Fruit fly (Drosophila melanogaster) whole organism, prepupa: ENCODE data around the gene MED4.

Source experiments
- Blimp-1 ChIP-seq: fragments of 200-800 bp; sonication (Bioruptor generic); optimal IDR thresholded peaks from 3 replicates; lab custom pipeline; 2017; ENCODE audit warnings: missing biosample characterization, missing genetic modification characterization, mild to moderate bottlenecking, moderate library complexity, missing genetic modification reagents
- CG10631 ChIP-seq: fragments of 200-800 bp; sonication (Bioruptor generic); optimal IDR thresholded peaks from 2 replicates; lab custom pipeline; 2016; ENCODE audit warnings: missing biosample characterization, missing genetic modification characterization
- CG10669 ChIP-seq: fragments of 200-800 bp; sonication (Bioruptor generic); optimal IDR thresholded peaks from 3 replicates; lab custom pipeline; 2018; ENCODE audit warnings: missing biosample characterization, mild to moderate bottlenecking, missing genetic modification characterization, moderate library complexity
- CG11294 ChIP-seq: fragments of 200-800 bp; sonication (Bioruptor generic); IDR thresholded peaks from 2 replicates; pipeline ENCODE4 v1.3.6; 2022; ENCODE audit warnings: missing biosample characterization, missing genetic modification characterization
- CG11762 ChIP-seq: fragments of 200-800 bp; sonication (Bioruptor generic); optimal IDR thresholded peaks from 3 replicates; lab custom pipeline; 2016; ENCODE audit warnings: missing biosample characterization, missing genetic modification characterization; ENCODE audit not compliant: insufficient read depth
- CG11902 ChIP-seq: fragments of 200-800 bp; sonication (Bioruptor generic); optimal IDR thresholded peaks from 3 replicates; lab custom pipeline; 2016; ENCODE audit warnings: missing biosample characterization, missing genetic modification characterization
- CG15336 ChIP-seq: fragments of 200-800 bp; sonication (Bioruptor generic); IDR thresholded peaks from 2 replicates; pipeline ENCODE4 v1.3.6; 2022; ENCODE audit warnings: missing biosample characterization, missing genetic modification characterization
- CG1621 ChIP-seq: fragments of 200-800 bp; sonication (Bioruptor generic); optimal IDR thresholded peaks from 3 replicates; lab custom pipeline; 2018; ENCODE audit warnings: missing biosample characterization, mild to moderate bottlenecking, missing genetic modification characterization
- CG16779 ChIP-seq: fragments of 200-800 bp; sonication (Bioruptor generic); optimal IDR thresholded peaks from 3 replicates; lab custom pipeline; 2017; ENCODE audit warnings: missing biosample characterization, mild to moderate bottlenecking, missing genetic modification characterization
- CG3032 ChIP-seq: fragments of 200-800 bp; optimal IDR thresholded peaks from 2 replicates; lab custom pipeline; 2019; ENCODE audit warnings: missing biosample characterization, mild to moderate bottlenecking, missing genetic modification characterization, moderate library complexity
- CG31627 ChIP-seq: fragments of 200-800 bp; sonication (Bioruptor generic); optimal IDR thresholded peaks from 3 replicates; lab custom pipeline; 2016; ENCODE audit warnings: missing biosample characterization, missing genetic modification characterization
- CG34406 ChIP-seq: fragments of 200-800 bp; sonication (Bioruptor generic); optimal IDR thresholded peaks from 3 replicates; lab custom pipeline; 2016; ENCODE audit warnings: missing biosample characterization, missing genetic modification characterization
- CG4318 ChIP-seq: fragments of 200-800 bp; sonication (Bioruptor generic); optimal IDR thresholded peaks from 3 replicates; lab custom pipeline; 2017; ENCODE audit warnings: missing biosample characterization, mild to moderate bottlenecking, missing genetic modification characterization
- CG6163 ChIP-seq: fragments of 200-800 bp; sonication (Bioruptor generic); IDR thresholded peaks from 3 replicates; pipeline ENCODE4 v1.3.6; 2022; ENCODE audit warnings: missing biosample characterization, missing genetic modification characterization
- CG6276 ChIP-seq: fragments of 200-800 bp; sonication (Bioruptor generic); optimal IDR thresholded peaks from 2 replicates; lab custom pipeline; 2017; ENCODE audit warnings: missing biosample characterization, mild to moderate bottlenecking, missing genetic modification characterization
- CG6792 ChIP-seq: fragments of 200-800 bp; sonication (Bioruptor generic); optimal IDR thresholded peaks from 3 replicates; lab custom pipeline; 2016; ENCODE audit warnings: missing biosample characterization, missing genetic modification characterization
- CG6808 ChIP-seq: fragments of 200-800 bp; sonication (Bioruptor generic); optimal IDR thresholded peaks from 3 replicates; lab custom pipeline; 2017; ENCODE audit warnings: missing biosample characterization, missing genetic modification characterization, mild to moderate bottlenecking, moderate library complexity, missing genetic modification reagents
- CG6854 ChIP-seq: fragments of 200-800 bp; sonication (Bioruptor generic); optimal IDR thresholded peaks from 2 replicates; lab custom pipeline; 2017; ENCODE audit warnings: missing biosample characterization, mild to moderate bottlenecking, missing genetic modification characterization
- CG8119 ChIP-seq: fragments of 200-800 bp; sonication (Bioruptor generic); IDR thresholded peaks from 3 replicates; pipeline ENCODE4 v1.3.6; 2022; ENCODE audit warnings: missing biosample characterization, missing genetic modification characterization
- CG8319 ChIP-seq: fragments of 200-800 bp; sonication (Bioruptor generic); optimal IDR thresholded peaks from 3 replicates; lab custom pipeline; 2016; ENCODE audit warnings: missing biosample characterization, missing genetic modification characterization
- CG8632 ChIP-seq: fragments of 200-800 bp; sonication (Bioruptor generic); optimal IDR thresholded peaks from 3 replicates; lab custom pipeline; 2016; ENCODE audit warnings: missing biosample characterization, missing genetic modification characterization
- CG9139 ChIP-seq: fragments of 200-800 bp; sonication (Bioruptor generic); optimal IDR thresholded peaks from 3 replicates; lab custom pipeline; 2017; ENCODE audit warnings: missing biosample characterization, mild to moderate bottlenecking, missing genetic modification characterization
- Eip93F ChIP-seq: fragments of 200-800 bp; sonication (Bioruptor generic); optimal IDR thresholded peaks from 2 replicates; lab custom pipeline; 2016; ENCODE audit warnings: missing biosample characterization, mild to moderate bottlenecking, missing genetic modification characterization
- Ets21C ChIP-seq: fragments of 200-800 bp; sonication (Bioruptor generic); optimal IDR thresholded peaks from 3 replicates; lab custom pipeline; 2016; ENCODE audit warnings: missing biosample characterization, missing genetic modification characterization
- Gug ChIP-seq: fragments of 200-800 bp; sonication (Bioruptor generic); IDR thresholded peaks from 2 replicates; pipeline ENCODE4 v1.3.6; 2022; ENCODE audit warnings: missing biosample characterization, missing genetic modification characterization
- Hr38 ChIP-seq: sonication (Bioruptor generic); optimal IDR thresholded peaks from 2 replicates; lab custom pipeline; 2016; ENCODE audit warnings: missing biosample characterization, missing genetic modification characterization
- Hr4 ChIP-seq: fragments of 200-800 bp; sonication (Bioruptor generic); optimal IDR thresholded peaks from 3 replicates; lab custom pipeline; 2016; ENCODE audit warnings: missing biosample characterization, missing genetic modification characterization
- Lpt ChIP-seq: fragments of 200-800 bp; sonication (Bioruptor generic); optimal IDR thresholded peaks from 3 replicates; lab custom pipeline; 2016; ENCODE audit warnings: missing biosample characterization, missing genetic modification characterization
- OdsH ChIP-seq: fragments of 200-800 bp; sonication (Bioruptor generic); optimal IDR thresholded peaks from 3 replicates; lab custom pipeline; 2016; ENCODE audit warnings: missing biosample characterization, missing genetic modification characterization
- Smox ChIP-seq: fragments of 200-800 bp; sonication (Bioruptor generic); optimal IDR thresholded peaks from 3 replicates; lab custom pipeline; 2016; ENCODE audit warnings: missing biosample characterization, missing genetic modification characterization
- Sox102F ChIP-seq: fragments of 200-800 bp; sonication (Bioruptor generic); optimal IDR thresholded peaks from 2 replicates; lab custom pipeline; 2016; ENCODE audit warnings: missing biosample characterization, mild to moderate bottlenecking, missing genetic modification characterization
- Sox14 ChIP-seq: fragments of 200-800 bp; sonication (Bioruptor generic); optimal IDR thresholded peaks from 3 replicates; lab custom pipeline; 2016; ENCODE audit warnings: missing biosample characterization, missing genetic modification characterization
- achi ChIP-seq: fragments of 200-800 bp; sonication (Bioruptor generic); optimal IDR thresholded peaks from 3 replicates; lab custom pipeline; 2016; ENCODE audit warnings: missing biosample characterization, missing genetic modification characterization
- acj6 ChIP-seq: fragments of 200-800 bp; sonication (Bioruptor generic); optimal IDR thresholded peaks from 3 replicates; lab custom pipeline; 2016; ENCODE audit warnings: missing biosample characterization, missing genetic modification characterization
- cyc ChIP-seq: fragments of 200-800 bp; sonication (Bioruptor generic); optimal IDR thresholded peaks from 3 replicates; lab custom pipeline; 2016; ENCODE audit warnings: missing biosample characterization, missing genetic modification characterization
- dac ChIP-seq: fragments of 200-800 bp; sonication (Bioruptor generic); optimal IDR thresholded peaks from 2 replicates; lab custom pipeline; 2017; ENCODE audit warnings: missing biosample characterization, mild to moderate bottlenecking, missing genetic modification characterization
- dsx ChIP-seq: fragments of 200-800 bp; optimal IDR thresholded peaks from 3 replicates; lab custom pipeline; 2019; ENCODE audit warnings: missing biosample characterization, mild to moderate bottlenecking, missing genetic modification characterization, moderate library complexity; ENCODE audit not compliant: poor library complexity, severe bottlenecking
- eg ChIP-seq: fragments of 200-800 bp; sonication (Bioruptor generic); IDR thresholded peaks from 3 replicates; pipeline ENCODE4 v1.3.6; 2022; ENCODE audit warnings: missing biosample characterization, missing genetic modification characterization
- esn ChIP-seq: fragments of 200-800 bp; sonication (Bioruptor generic); optimal IDR thresholded peaks from 2 replicates; lab custom pipeline; 2016; ENCODE audit warnings: missing biosample characterization, mild to moderate bottlenecking, missing genetic modification characterization, moderate library complexity
- fd59A ChIP-seq: fragments of 200-800 bp; sonication (Bioruptor generic); optimal IDR thresholded peaks from 2 replicates; lab custom pipeline; 2017; ENCODE audit warnings: missing biosample characterization, mild to moderate bottlenecking, missing genetic modification characterization, missing genetic modification reagents
- fkh ChIP-seq: fragments of 200-800 bp; sonication (Bioruptor generic); optimal IDR thresholded peaks from 3 replicates; lab custom pipeline; 2017; ENCODE audit warnings: missing biosample characterization, mild to moderate bottlenecking, missing genetic modification characterization, moderate library complexity
- net ChIP-seq: fragments of 200-800 bp; sonication (Bioruptor generic); optimal IDR thresholded peaks from 3 replicates; lab custom pipeline; 2016; ENCODE audit warnings: missing biosample characterization, missing genetic modification characterization
- pdm3 ChIP-seq: fragments of 200-800 bp; sonication (Bioruptor generic); optimal IDR thresholded peaks from 3 replicates; lab custom pipeline; 2016; ENCODE audit warnings: missing biosample characterization, missing genetic modification characterization
- ss ChIP-seq, 2 experiments: fragments of 200-800 bp; sonication (Bioruptor generic); optimal IDR thresholded peaks; 2 replicates in 1 of 2; 3 replicates in 1 of 2; lab custom pipeline; 2017 to 2018; ENCODE audit warnings: mild to moderate bottlenecking in 2 of 2, missing biosample characterization in 2 of 2, missing genetic modification characterization in 2 of 2, moderate library complexity in 1 of 2
- svp ChIP-seq: fragments of 200-800 bp; sonication (Bioruptor generic); peaks from one replicate; lab custom pipeline; 2016; ENCODE audit warnings: missing biosample characterization, missing genetic modification characterization
- topi ChIP-seq: fragments of 200-800 bp; sonication (Bioruptor generic); optimal IDR thresholded peaks from 3 replicates; lab custom pipeline; 2016; ENCODE audit warnings: missing biosample characterization, missing genetic modification characterization

The MED4 gene

dm6 chr3L:7243775-7244438 lies 6.4 kb downstream of the MED4 start, which contains the start of the genes mRpL50 and mei-P22 (continued):
- TF ChIP-seq Sox102F (GFP tag; lab: Kevin White, UChicago) (no peak), CG9139 (GFP tag; lab: Kevin White, UChicago) (no peak), fkh (GFP tag; lab: Kevin White, UChicago) (peak; percentile 93)
- TF ChIP-seq, all 60 proteins: peak for 18

DNA sequence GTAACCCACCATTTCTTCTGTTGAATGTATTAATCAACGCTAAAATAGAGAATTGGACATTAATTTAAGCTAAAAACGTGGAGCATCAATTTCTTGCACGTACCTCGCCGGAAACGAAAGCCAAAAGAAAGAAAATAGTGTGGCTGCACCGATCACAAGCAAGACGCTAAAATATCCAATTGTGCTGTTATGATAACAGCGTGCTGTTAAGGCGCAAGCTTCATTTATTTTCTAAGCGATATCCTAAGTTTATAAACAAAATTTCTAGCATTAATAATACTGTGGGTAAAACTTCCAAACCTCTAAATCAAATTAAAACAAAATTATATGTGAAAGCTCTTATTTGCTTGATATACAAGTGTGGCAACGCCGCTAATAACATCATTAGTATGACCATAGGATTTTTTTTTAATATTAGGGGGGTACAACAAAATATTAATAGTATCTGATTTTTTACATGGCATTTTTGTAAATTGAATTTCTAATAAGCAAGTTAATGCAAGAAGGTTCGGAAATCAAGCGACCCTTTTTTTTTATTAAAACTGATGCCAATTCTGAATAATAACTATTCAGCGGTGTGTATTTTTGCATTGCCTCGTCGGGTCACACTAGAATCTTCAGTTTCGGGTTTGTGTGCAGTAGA lies 9.0 kb downstream of the MED4 start, which contains the start of the genes RpL18 and Neos:
Gene RpL18 (minus strand): TSS at position 135 of the 643 bp plus-strand sequence.
Gene Neos (plus strand): TSS at position 412 of the 643 bp plus-strand sequence.
- TF ChIP-seq CG6276 (no peak), Sox14 (GFP tag; lab: Kevin White, UChicago) (peak; percentile 73), CG9139 (GFP tag; lab: Kevin White, UChicago) (no peak), pdm3 (GFP tag; lab: Kevin White, UChicago) (peak; percentile 63), CG8119 (GFP tag; lab: Robert Waterston, UW) (peak; percentile 16; the same call in 1 of the 3 replicates), CG8632 (peak; percentile 57), Hr4 (GFP tag; lab: Kevin White, UChicago) (peak; percentile 68), Hr38 (no peak), net (GFP tag; lab: Kevin White, UChicago) (peak; percentile 76), CG31627 (GFP tag; lab: Kevin White, UChicago) (peak; percentile 64), eg (GFP tag; lab: Robert Waterston, UW) (peak; percentile 77), CG34406 (peak; percentile 60), CG6808 (GFP tag; lab: Kevin White, UChicago) (no peak), CG4318 (GFP tag; lab: Kevin White, UChicago) (no peak), Ets21C (peak; percentile 29), cyc (GFP tag; lab: Kevin White, UChicago) (peak; percentile 56), CG15336 (GFP tag; lab: Robert Waterston, UW) (peak; percentile 44; the same call in 1 of the 2 replicates), CG16779 (tag; lab: Kevin White, UChicago) (no peak), dac (GFP tag; lab: Kevin White, UChicago) (peak; percentile 27), Blimp-1 (GFP tag; lab: Kevin White, UChicago) (peak; percentile 57), achi (GFP tag; lab: Kevin White, UChicago) (peak; percentile 52), CG11294 (GFP tag; lab: Robert Waterston, UW) (0 out of 2 replicates have a peak, but pooled peaks have one; percentile 5), CG10669 (GFP tag; lab: Kevin White, UChicago) (peak; percentile 55), CG11762 (GFP tag; lab: Kevin White, UChicago) (peak; percentile 48), Eip93F (GFP tag; lab: Kevin White, UChicago) (no peak), Gug (GFP tag; lab: Robert Waterston, UW) (no peak), ss (GFP tag; optimal IDR thresholded peaks at IDR 0.05; lab: Kevin White, UChicago) (peak in 1 of 2 experiments; percentile 72), CG6163 (GFP tag; lab: Robert Waterston, UW) (peak; percentile 60; the same call in 2 of the 3 replicates), CG6854 (GFP tag; lab: Kevin White, UChicago) (peak; percentile 88), CG3032 (peak; percentile 34), CG8319 (GFP tag; lab: Kevin White, UChicago) (no peak), acj6 (peak; percentile 65), CG10631 (GFP tag; lab: Kevin White, UChicago) (peak; percentile 73), Smox (GFP tag; lab: Kevin White, UChicago) (peak; percentile 61), CG6792 (peak; percentile 67), topi (GFP tag; lab: Kevin White, UChicago) (peak; percentile 70), Lpt (GFP tag; lab: Kevin White, UChicago) (no peak), svp (GFP tag; lab: Kevin White, UChicago) (no peak), fd59A (GFP tag; lab: Kevin White, UChicago) (peak; percentile 27), CG11902 (GFP tag; lab: Kevin White, UChicago) (peak; percentile 20), dsx (peak; percentile 18), CG1621 (peak; percentile 49), fkh (GFP tag; lab: Kevin White, UChicago) (peak; percentile 67), esn (GFP tag; lab: Kevin White, UChicago) (peak; percentile 85), OdsH (GFP tag; lab: Kevin White, UChicago) (peak; percentile 56)
